Worm (Caenorhabditis elegans): ENCODE results near the gene prk-2.

prk-2 gene

ce11 chrIII:3389426-3390020 lies 19.5 kb upstream of the prk-2 start, which contains the start of the genes elmd-1 and hecw-1 (continued):
- 0 out of 2 replicates have a peak, but pooled peaks have one; percentile 5 for TF ChIP-seq nhr-42 (GFP tag; IDR thresholded peaks at IDR 0.05)
- TF ChIP-seq unc-62 (GFP tag; optimal IDR thresholded peaks at IDR 0.05 in 1 of 2), result peak in 1 of 2 experiments; percentile 56
- TF ChIP-seq unc-62 (tag; optimal IDR thresholded peaks at IDR 0.05), result no peak
- TF ChIP-seq zip-2 (tag; optimal IDR thresholded peaks at IDR 0.05), result no peak
- no peak for TF ChIP-seq pqm-1 (tag; optimal IDR thresholded peaks at IDR 0.05)
- no peak for TF ChIP-seq tag-97 (GFP tag; IDR thresholded peaks at IDR 0.05)
- TF ChIP-seq nhr-111 (GFP tag; optimal IDR thresholded peaks at IDR 0.05), result no peak
- no peak for TF ChIP-seq egl-27 (tag; optimal IDR thresholded peaks at IDR 0.05)
- TF ChIP-seq dpl-1 (GFP tag; optimal IDR thresholded peaks at IDR 0.05), result peak; percentile 5
- no peak for TF ChIP-seq cey-2 (tag; optimal IDR thresholded peaks at IDR 0.05; ENCODE audit: borderline replicate concordance, insufficient read depth)
- TF ChIP-seq nhr-10 (tag; optimal IDR thresholded peaks at IDR 0.05), result no peak
- peak; percentile 87 for TF ChIP-seq egl-43 (GFP tag; IDR thresholded peaks at IDR 0.05)
- peak; percentile 63; the same call in 1 of the 2 replicates for TF ChIP-seq php-3 (GFP tag; IDR thresholded peaks at IDR 0.05)
- TF ChIP-seq T26A8.4 (GFP tag; IDR thresholded peaks at IDR 0.05), result peak; percentile 68
- TF ChIP-seq hlh-11 (tag; optimal IDR thresholded peaks at IDR 0.05), result peak; percentile 62
- TF ChIP-seq ceh-20 (GFP tag; IDR thresholded peaks at IDR 0.05), result peak; percentile 56; the same call in 1 of the 2 replicates
- no peak for TF ChIP-seq saeg-2 (GFP tag; IDR thresholded peaks at IDR 0.05)
- no peak for TF ChIP-seq ceh-62 (tag; optimal IDR thresholded peaks at IDR 0.05)
- peak; percentile 73 for TF ChIP-seq lim-7 (GFP tag; IDR thresholded peaks at IDR 0.05)
- peak; percentile 70 for TF ChIP-seq nhr-28 (tag; optimal IDR thresholded peaks at IDR 0.05)
- TF ChIP-seq rbr-2 (tag; optimal IDR thresholded peaks at IDR 0.05), result peak; percentile 31
- TF ChIP-seq Y75B8A.6 (GFP tag; IDR thresholded peaks at IDR 0.05), result no peak
- TF ChIP-seq lin-15B (tag; optimal IDR thresholded peaks at IDR 0.05), result no peak
- no peak for TF ChIP-seq mdt-29 (GFP tag; IDR thresholded peaks at IDR 0.05)
- peak; percentile 61; the same call in 1 of the 2 replicates for TF ChIP-seq D1046.2 (GFP tag; IDR thresholded peaks at IDR 0.05)
- TF ChIP-seq F26F4.8 (GFP tag; conservative IDR thresholded peaks at IDR 0.05), result 0 out of 2 replicates have a peak, but pooled peaks have one; percentile 59
- peak; percentile 34; the same call in 1 of the 2 replicates for TF ChIP-seq set-16 (GFP tag; IDR thresholded peaks at IDR 0.05)
- no peak for TF ChIP-seq ama-1 (optimal IDR thresholded peaks at IDR 0.05)
- TF ChIP-seq ztf-7 (tag; optimal IDR thresholded peaks at IDR 0.05), result peak; percentile 51
- peak; percentile 72 for TF ChIP-seq tra-1 (GFP tag; IDR thresholded peaks at IDR 0.05)
- peak; percentile 26 for TF ChIP-seq nhr-6 (tag; optimal IDR thresholded peaks at IDR 0.05)
- TF ChIP-seq pha-4 (GFP tag; IDR thresholded peaks at IDR 0.05), result peak; percentile 60; the same call in 1 of the 2 replicates
- TF ChIP-seq pha-4 (tag; optimal IDR thresholded peaks at IDR 0.05), result peak; percentile 51
- no peak for TF ChIP-seq ceh-82 (tag; optimal IDR thresholded peaks at IDR 0.05)
- TF ChIP-seq daf-12 (tag; optimal IDR thresholded peaks at IDR 0.05), result no peak
- peak; percentile 74 for TF ChIP-seq lin-38 (GFP tag; IDR thresholded peaks at IDR 0.05)
- TF ChIP-seq lin-13 (GFP tag; optimal IDR thresholded peaks at IDR 0.05), result peak; percentile 63
- TF ChIP-seq madf-9 (GFP tag; conservative IDR thresholded peaks at IDR 0.05), result no peak
- TF ChIP-seq mxl-2 (GFP tag; conservative IDR thresholded peaks at IDR 0.05), result no peak
- TF ChIP-seq zip-11 (GFP tag; IDR thresholded peaks at IDR 0.05), result no peak
- peak; percentile 73 for TF ChIP-seq hlh-30 (tag; optimal IDR thresholded peaks at IDR 0.05; ENCODE audit: insufficient read depth)
- no peak for TF ChIP-seq ZK337.2 (GFP tag; IDR thresholded peaks at IDR 0.05)
- no peak for TF ChIP-seq ceh-32 (tag; optimal IDR thresholded peaks at IDR 0.05; ENCODE audit: poor library complexity)
- no peak for TF ChIP-seq nhr-77 (tag; optimal IDR thresholded peaks at IDR 0.05)
- no peak for TF ChIP-seq Y5F2A.4 (GFP tag; optimal IDR thresholded peaks at IDR 0.05)
- TF ChIP-seq lin-29 (GFP tag; IDR thresholded peaks at IDR 0.05), result 0 out of 2 replicates have a peak, but pooled peaks have one; percentile 60
- peak; percentile 42 for TF ChIP-seq F49E8.2 (tag; optimal IDR thresholded peaks at IDR 0.05; ENCODE audit: borderline replicate concordance)
- TF ChIP-seq aly-2 (tag; optimal IDR thresholded peaks at IDR 0.05), result no peak
- TF ChIP-seq lsy-2 (tag; optimal IDR thresholded peaks at IDR 0.05), result peak in 1 of 2 experiments; percentile 59
- peak; percentile 65 to 66 for TF ChIP-seq daf-16 (GFP tag; optimal IDR thresholded peaks at IDR 0.05)
- TF ChIP-seq daf-16 (tag; optimal IDR thresholded peaks at IDR 0.05), result peak; percentile 88
